Worm (Caenorhabditis elegans) whole organism, L4 larva: ENCODE results near the gene F10D2.16.
A peak's percentile ranks its signal among the peaks of the same experiment; 100 is the strongest.

Experiments
- D1046.2 ChIP-seq: fragments of 200-800 bp; sonication (Bioruptor generic); IDR thresholded peaks from 2 replicates; pipeline ENCODE4 v1.3.6; 2022; ENCODE audit warnings: missing genetic modification characterization, missing compliant biosample characterization
- F10B5.3 ChIP-seq: sonication (generic microtip); optimal IDR thresholded peaks from 2 replicates; lab custom pipeline; 2016; ENCODE audit warnings: mild to moderate bottlenecking, missing genetic modification characterization, missing compliant biosample characterization
- F44E2.7 ChIP-seq: fragments of 200-800 bp; sonication (Bioruptor generic); IDR thresholded peaks from 2 replicates; pipeline ENCODE4 v2.1.2; 2022; ENCODE audit warnings: missing genetic modification characterization, missing compliant biosample characterization
- R02D3.7 ChIP-seq: fragments of 150-350 bp; sonication (generic microtip); optimal IDR thresholded peaks from 3 replicates; lab custom pipeline; 2014; ENCODE audit warnings: missing biosample characterization, missing genetic modification characterization
- T20F7.1 ChIP-seq: fragments of 200-800 bp; sonication (Bioruptor generic); optimal IDR thresholded peaks from 2 replicates; lab custom pipeline; 2018; ENCODE audit warnings: mild to moderate bottlenecking, missing genetic modification characterization, missing compliant biosample characterization
- Y105C5A.15 ChIP-seq: fragments of 200-800 bp; sonication (Bioruptor generic); IDR thresholded peaks from 2 replicates; pipeline ENCODE4 v1.3.6; 2022; ENCODE audit warnings: missing genetic modification characterization, missing compliant biosample characterization
- ZK546.5 ChIP-seq, 2 experiments: sonication (generic microtip); optimal IDR thresholded peaks; 2 replicates each; lab custom pipeline; 2017; ENCODE audit warnings: missing biosample characterization in 2 of 2, missing genetic modification characterization in 2 of 2
- ama-1 ChIP-seq: fragments of 150-350 bp; optimal IDR thresholded peaks from 2 replicates; lab custom pipeline; 2014; ENCODE audit warnings: inconsistent platforms, mixed read lengths
- ceh-32 ChIP-seq: sonication (generic microtip); optimal IDR thresholded peaks from 2 replicates; lab custom pipeline; 2016; ENCODE audit warnings: mild to moderate bottlenecking, missing genetic modification characterization, missing compliant biosample characterization; ENCODE audit not compliant: poor library complexity
- ces-1 ChIP-seq: fragments of 150-350 bp; sonication (generic microtip); optimal IDR thresholded peaks from 4 replicates; lab custom pipeline; 2014; ENCODE audit warnings: missing biosample characterization, missing genetic modification reagents, missing genetic modification characterization
- cey-2 ChIP-seq: sonication (generic microtip); optimal IDR thresholded peaks from 3 replicates; lab custom pipeline; 2017; ENCODE audit warnings: missing genetic modification characterization, mild to moderate bottlenecking, missing compliant biosample characterization, antibody characterized with exemption, borderline replicate concordance; ENCODE audit not compliant: insufficient read depth
- daf-16 ChIP-seq, 3 experiments: sonication (generic microtip); optimal IDR thresholded peaks; 2 replicates each; lab custom pipeline; 2016 to 2017; ENCODE audit warnings: missing genetic modification characterization in 3 of 3, missing genetic modification reagents in 3 of 3, mild to moderate bottlenecking in 2 of 3, missing compliant biosample characterization in 2 of 3, missing biosample characterization in 1 of 3, moderate library complexity in 1 of 3
- daf-19 ChIP-seq: fragments of 200-800 bp; sonication (Bioruptor generic); conservative IDR thresholded peaks from 2 replicates; pipeline ENCODE4 v1.3.6; 2022; ENCODE audit warnings: missing genetic modification characterization, missing compliant biosample characterization
- daf-8 ChIP-seq: fragments of 200-800 bp; sonication (Bioruptor generic); IDR thresholded peaks from 2 replicates; pipeline ENCODE4 v1.3.6; 2022; ENCODE audit warnings: missing genetic modification characterization, missing compliant biosample characterization
- dmd-8 ChIP-seq: fragments of 200-800 bp; sonication (Bioruptor generic); IDR thresholded peaks from 2 replicates; pipeline ENCODE4 v1.3.6; 2022; ENCODE audit warnings: missing genetic modification characterization, missing compliant biosample characterization
- dmd-9 ChIP-seq: fragments of 200-800 bp; sonication (Bioruptor generic); IDR thresholded peaks from 2 replicates; pipeline ENCODE4 v1.3.6; 2022; ENCODE audit warnings: missing genetic modification reagents, missing genetic modification characterization, missing compliant biosample characterization
- dve-1 ChIP-seq: sonication (generic microtip); optimal IDR thresholded peaks from 2 replicates; lab custom pipeline; 2017; ENCODE audit warnings: antibody characterized with exemption, mild to moderate bottlenecking, missing genetic modification characterization, missing compliant biosample characterization; ENCODE audit not compliant: insufficient read depth
- fkh-10 ChIP-seq: fragments of 150-350 bp; optimal IDR thresholded peaks from 2 replicates; lab custom pipeline; 2014; ENCODE audit warnings: missing biosample characterization, missing genetic modification reagents, missing genetic modification characterization
- fos-1 ChIP-seq: fragments of 150-350 bp; optimal IDR thresholded peaks from 2 replicates; lab custom pipeline; 2014; ENCODE audit warnings: missing biosample characterization, missing genetic modification characterization
- gei-8 ChIP-seq: fragments of 200-800 bp; sonication (Bioruptor generic); optimal IDR thresholded peaks from 2 replicates; lab custom pipeline; 2018; ENCODE audit warnings: mild to moderate bottlenecking, missing genetic modification characterization, missing compliant biosample characterization
- hif-1 ChIP-seq, 2 experiments: sonication (generic microtip); optimal IDR thresholded peaks; 2 replicates each; lab custom pipeline; 2016 to 2017; ENCODE audit warnings: missing compliant biosample characterization in 2 of 2, missing genetic modification characterization in 2 of 2, missing genetic modification reagents in 2 of 2, missing genotype in 2 of 2, mild to moderate bottlenecking in 1 of 2
- hlh-30 ChIP-seq: sonication (generic microtip); optimal IDR thresholded peaks from 2 replicates; lab custom pipeline; 2017; ENCODE audit warnings: antibody characterized with exemption, mild to moderate bottlenecking, missing genetic modification characterization, missing compliant biosample characterization; ENCODE audit not compliant: insufficient read depth
- lin-15B ChIP-seq: fragments of 150-350 bp; sonication (generic microtip); optimal IDR thresholded peaks from 3 replicates; lab custom pipeline; 2014; ENCODE audit warnings: missing biosample characterization, missing genetic modification characterization
- lin-39 ChIP-seq: fragments of 150-350 bp; optimal IDR thresholded peaks from 2 replicates; lab custom pipeline; 2014; ENCODE audit warnings: missing biosample characterization, missing genetic modification reagents, missing genetic modification characterization
- lir-3 ChIP-seq: sonication (generic microtip); optimal IDR thresholded peaks from 2 replicates; lab custom pipeline; 2016; ENCODE audit warnings: mild to moderate bottlenecking, missing genetic modification characterization, missing compliant biosample characterization
- lsy-2 ChIP-seq, 2 experiments: fragments of 150-350 bp in 1 of 2; sonication (generic microtip) in 1 of 2; optimal IDR thresholded peaks; 2 replicates each; lab custom pipeline; 2014 to 2017; ENCODE audit warnings: missing biosample characterization in 2 of 2, missing genetic modification characterization in 2 of 2
- madf-5 ChIP-seq, 2 experiments: fragments of 200-800 bp; sonication (Bioruptor generic); IDR thresholded peaks; 2 replicates each; pipeline ENCODE4 v1.3.6; 2022; ENCODE audit warnings: missing compliant biosample characterization in 2 of 2, missing genetic modification characterization in 2 of 2
- madf-9 ChIP-seq: fragments of 200-800 bp; sonication (Bioruptor generic); conservative IDR thresholded peaks from 2 replicates; pipeline ENCODE4 v1.3.6; 2022; ENCODE audit warnings: missing genetic modification reagents, missing genetic modification characterization, missing compliant biosample characterization
- mdl-1 ChIP-seq, 2 experiments: fragments of 150-350 bp in 1 of 2; sonication (generic microtip) in 1 of 2; optimal IDR thresholded peaks; 2 replicates each; lab custom pipeline; 2014 to 2017; ENCODE audit warnings: missing biosample characterization in 2 of 2, missing genetic modification characterization in 2 of 2
- mdt-29 ChIP-seq: fragments of 200-800 bp; sonication (Bioruptor generic); IDR thresholded peaks from 2 replicates; pipeline ENCODE4 v1.3.6; 2022; ENCODE audit warnings: missing genetic modification reagents, missing genetic modification characterization, missing compliant biosample characterization
- mep-1 ChIP-seq: fragments of 150-350 bp; sonication (generic microtip); optimal IDR thresholded peaks from 3 replicates; lab custom pipeline; 2014; ENCODE audit warnings: missing biosample characterization, missing genetic modification characterization
- mxl-3 ChIP-seq: fragments of 200-800 bp; sonication (Bioruptor generic); optimal IDR thresholded peaks from 2 replicates; lab custom pipeline; 2018; ENCODE audit warnings: mild to moderate bottlenecking, missing genetic modification characterization, missing compliant biosample characterization
- nhr-10 ChIP-seq: fragments of 150-350 bp; optimal IDR thresholded peaks from 2 replicates; lab custom pipeline; 2014; ENCODE audit warnings: missing biosample characterization, missing genetic modification characterization
- nhr-11 ChIP-seq: fragments of 150-350 bp; optimal IDR thresholded peaks from 2 replicates; lab custom pipeline; 2014; ENCODE audit warnings: missing biosample characterization, missing genetic modification characterization
- nhr-111 ChIP-seq: fragments of 200-800 bp; sonication (Bioruptor generic); optimal IDR thresholded peaks from 2 replicates; lab custom pipeline; 2018; ENCODE audit warnings: mild to moderate bottlenecking, missing genetic modification characterization, missing compliant biosample characterization
- nhr-237 ChIP-seq: sonication (generic microtip); optimal IDR thresholded peaks from 2 replicates; lab custom pipeline; 2017; ENCODE audit warnings: missing biosample characterization, missing genetic modification characterization
- nhr-28 ChIP-seq: fragments of 150-350 bp; optimal IDR thresholded peaks from 2 replicates; lab custom pipeline; 2014; ENCODE audit warnings: missing biosample characterization, missing genetic modification characterization
- nhr-48 ChIP-seq: sonication (generic microtip); optimal IDR thresholded peaks from 2 replicates; lab custom pipeline; 2016; ENCODE audit warnings: mild to moderate bottlenecking, missing genetic modification characterization, missing compliant biosample characterization
- nhr-6 ChIP-seq: fragments of 150-350 bp; optimal IDR thresholded peaks from 2 replicates; lab custom pipeline; 2014; ENCODE audit warnings: missing biosample characterization, missing genetic modification characterization
- nhr-77 ChIP-seq: fragments of 150-350 bp; optimal IDR thresholded peaks from 2 replicates; lab custom pipeline; 2014; ENCODE audit warnings: missing biosample characterization, missing genetic modification characterization
- php-3 ChIP-seq: fragments of 200-800 bp; sonication (Bioruptor generic); IDR thresholded peaks from 2 replicates; pipeline ENCODE4 v1.3.6; 2022; ENCODE audit warnings: missing genetic modification reagents, missing genetic modification characterization, missing compliant biosample characterization
- pqm-1 ChIP-seq: sonication (generic microtip); optimal IDR thresholded peaks from 2 replicates; lab custom pipeline; 2017; ENCODE audit warnings: missing biosample characterization, missing genetic modification characterization
- skn-1 ChIP-seq: fragments of 150-350 bp; optimal IDR thresholded peaks from 2 replicates; lab custom pipeline; 2014; ENCODE audit warnings: missing biosample characterization, missing genetic modification characterization
- snpc-1.2 ChIP-seq: fragments of 200-800 bp; sonication (Bioruptor generic); IDR thresholded peaks from 2 replicates; pipeline ENCODE4 v1.3.6; 2022; ENCODE audit warnings: missing genetic modification reagents, missing genetic modification characterization, missing compliant biosample characterization
- spr-3 ChIP-seq: fragments of 200-800 bp; sonication (Bioruptor generic); optimal IDR thresholded peaks from 2 replicates; lab custom pipeline; 2018; ENCODE audit warnings: mild to moderate bottlenecking, missing genetic modification characterization, missing compliant biosample characterization
- tag-97 ChIP-seq: fragments of 200-800 bp; sonication (Bioruptor generic); IDR thresholded peaks from 2 replicates; pipeline ENCODE4 v1.3.6; 2022; ENCODE audit warnings: missing genetic modification characterization, missing compliant biosample characterization
- tra-1 ChIP-seq: fragments of 200-800 bp; sonication (Bioruptor generic); IDR thresholded peaks from 2 replicates; pipeline ENCODE4 v1.3.6; 2022; ENCODE audit warnings: missing genetic modification reagents, missing genetic modification characterization, missing compliant biosample characterization
- unc-62 ChIP-seq, 3 experiments: fragments of 150-350 bp in 1 of 3; sonication (generic microtip); optimal IDR thresholded peaks in 2 of 3; peaks in 1 of 3; 1 replicate in 1 of 3; 2 replicates in 2 of 3; lab custom pipeline; 2014 to 2017; ENCODE audit warnings: missing biosample characterization in 3 of 3, missing genetic modification characterization in 3 of 3, missing genetic modification reagents in 3 of 3, missing genotype in 1 of 3
- zfp-3 ChIP-seq: fragments of 200-800 bp; sonication (Bioruptor generic); conservative IDR thresholded peaks from 2 replicates; pipeline ENCODE4 v1.3.6; 2022; ENCODE audit warnings: missing genetic modification reagents, missing genetic modification characterization, missing compliant biosample characterization
- ztf-7 ChIP-seq: fragments of 150-350 bp; optimal IDR thresholded peaks from 2 replicates; lab custom pipeline; 2014; ENCODE audit warnings: missing biosample characterization, missing genetic modification characterization

F10D2.16 gene

DNA sequence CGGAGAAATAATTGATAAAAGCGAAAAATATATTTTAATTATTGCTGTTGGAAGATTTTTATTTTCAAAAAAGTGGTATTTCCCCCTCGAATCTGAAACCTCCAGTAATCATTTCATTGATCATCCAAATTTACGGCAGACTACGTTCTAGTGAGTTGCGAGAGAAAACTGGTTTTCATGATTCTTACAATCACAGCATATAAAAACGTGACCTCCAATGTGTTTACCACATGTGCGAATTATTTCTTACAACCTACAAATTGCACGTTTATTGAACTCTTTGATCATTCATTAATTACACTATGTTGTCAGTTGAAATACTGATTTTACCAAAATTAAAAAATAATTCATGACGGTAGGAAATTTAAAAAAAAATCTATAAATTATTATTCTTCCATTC lies 44.8 kb upstream of the F10D2.16 start (continued):
- TF ChIP-seq daf-8 (GFP tag; lab: Robert Waterston, UW), result no peak
- no peak for TF ChIP-seq D1046.2 (GFP tag; lab: Robert Waterston, UW)
- peak; percentile 43 for TF ChIP-seq dve-1 (tag; lab: Kevin White, UChicago)
- no peak for TF ChIP-seq cey-2 (tag; lab: Kevin White, UChicago)
- peak; percentile 95 for TF ChIP-seq nhr-28 (tag; lab: Kevin White, UChicago)
- peak in 1 of 2 experiments; percentile 39 for TF ChIP-seq lsy-2 (tag; optimal IDR thresholded peaks at IDR 0.05; lab: Kevin White, UChicago)
- TF ChIP-seq lin-39 (tag; lab: Kevin White, UChicago), result no peak
- no peak for TF ChIP-seq daf-16 (GFP tag; optimal IDR thresholded peaks at IDR 0.05; lab: Kevin White, UChicago)
- peak; percentile 24 for TF ChIP-seq daf-16 (tag; optimal IDR thresholded peaks at IDR 0.05; lab: Kevin White, UChicago)
- no peak for TF ChIP-seq mdt-29 (GFP tag; lab: Robert Waterston, UW)
- no peak for TF ChIP-seq ama-1 (lab: Kevin White, UChicago)
- no peak for TF ChIP-seq zfp-3 (GFP tag; lab: Robert Waterston, UW)
- no peak for TF ChIP-seq F44E2.7 (GFP tag; lab: Robert Waterston, UW)
- TF ChIP-seq ces-1 (GFP tag; lab: Kevin White, UChicago), result no peak
- TF ChIP-seq snpc-1.2 (GFP tag; lab: Robert Waterston, UW), result no peak
- TF ChIP-seq madf-9 (GFP tag; lab: Robert Waterston, UW), result no peak
- no peak for TF ChIP-seq spr-3 (GFP tag; lab: Kevin White, UChicago)
- TF ChIP-seq dmd-8 (GFP tag; lab: Robert Waterston, UW), result no peak
- TF ChIP-seq fos-1 (tag; lab: Kevin White, UChicago), result no peak
- TF ChIP-seq ceh-32, result no peak
- TF ChIP-seq dmd-9 (GFP tag; lab: Robert Waterston, UW), result no peak
- no peak for TF ChIP-seq ztf-7 (tag; lab: Kevin White, UChicago)
- TF ChIP-seq unc-62 (GFP tag; optimal IDR thresholded peaks at IDR 0.05 in 1 of 2; lab: Kevin White, UChicago), result peak in 1 of 2 experiments; percentile 84
- no peak for TF ChIP-seq unc-62 (tag; optimal IDR thresholded peaks at IDR 0.05; lab: Kevin White, UChicago)
- peak in 1 of 2 experiments; percentile 80 for TF ChIP-seq mdl-1 (tag; optimal IDR thresholded peaks at IDR 0.05; lab: Kevin White, UChicago)
- TF ChIP-seq nhr-48 (tag; lab: Kevin White, UChicago), result peak; percentile 40
- TF ChIP-seq nhr-111, result no peak
- peak; percentile 80 for TF ChIP-seq hlh-30 (tag; lab: Kevin White, UChicago)
- TF ChIP-seq Y105C5A.15 (GFP tag; lab: Robert Waterston, UW), result no peak
- TF ChIP-seq nhr-77, result peak; percentile 61
- TF ChIP-seq tag-97 (GFP tag; lab: Robert Waterston, UW), result no peak
- TF ChIP-seq hif-1 (tag; optimal IDR thresholded peaks at IDR 0.05; lab: Kevin White, UChicago), result no peak
- TF ChIP-seq lin-15B (tag; lab: Kevin White, UChicago), result no peak
- TF ChIP-seq T20F7.1, result no peak
- TF ChIP-seq tra-1, result no peak
- no peak for TF ChIP-seq pqm-1 (tag; lab: Kevin White, UChicago)
- TF ChIP-seq fkh-10, result no peak
- no peak for TF ChIP-seq F10B5.3 (tag; lab: Kevin White, UChicago)
- no peak for TF ChIP-seq gei-8 (GFP tag; lab: Kevin White, UChicago)
- TF ChIP-seq mxl-3 (GFP tag; lab: Kevin White, UChicago), result peak; percentile 92
- no peak for TF ChIP-seq daf-19 (GFP tag; lab: Robert Waterston, UW)
- TF ChIP-seq mep-1, result peak; percentile 40
- no peak for TF ChIP-seq skn-1 (tag; lab: Kevin White, UChicago)
- no peak for TF ChIP-seq nhr-237 (tag; lab: Kevin White, UChicago)
- no peak for TF ChIP-seq ZK546.5 (tag; optimal IDR thresholded peaks at IDR 0.05; lab: Kevin White, UChicago)
- no peak for TF ChIP-seq nhr-11 (tag; lab: Kevin White, UChicago)
- TF ChIP-seq php-3 (GFP tag; lab: Robert Waterston, UW), result no peak
- no peak for TF ChIP-seq nhr-6 (tag; lab: Kevin White, UChicago)
- no peak for TF ChIP-seq lir-3 (tag; lab: Kevin White, UChicago)
- no peak for TF ChIP-seq madf-5 (GFP tag; IDR thresholded peaks at IDR 0.05; lab: Robert Waterston, UW)
- TF ChIP-seq nhr-10 (tag; lab: Kevin White, UChicago), result no peak
- TF ChIP-seq R02D3.7 (tag; lab: Kevin White, UChicago), result no peak
